Worm (Caenorhabditis elegans) whole organism, midembryonic: ENCODE results near the gene nspc-13.

Experiments used
- ref-1 ChIP-seq: fragments of 200-800 bp; sonication (Bioruptor generic); conservative IDR thresholded peaks from 2 replicates; pipeline ENCODE4 v1.3.6; 2022; ENCODE audit warnings: missing genetic modification reagents, missing genetic modification characterization, missing compliant biosample characterization
- tab-1 ChIP-seq: fragments of 200-800 bp; sonication (Bioruptor generic); IDR thresholded peaks from 2 replicates; pipeline ENCODE4 v1.3.6; 2022; ENCODE audit warnings: missing genetic modification characterization, missing compliant biosample characterization
- ztf-23 ChIP-seq: fragments of 200-800 bp; sonication (Bioruptor generic); IDR thresholded peaks from 2 replicates; pipeline ENCODE4 v1.3.6; 2022; ENCODE audit warnings: missing genetic modification reagents, missing genetic modification characterization, missing compliant biosample characterization

nspc-13 gene

ce11 chrX:12407297-12407696 is 50.1 kb downstream of the nspc-13 start:
- TF ChIP-seq ztf-23 (GFP tag; lab: Robert Waterston, UW): 0 out of 2 replicates have a peak, but pooled peaks have one; percentile 34
- TF ChIP-seq tab-1 (GFP tag; lab: Robert Waterston, UW): peak; percentile 63
- no peak for TF ChIP-seq ref-1 (GFP tag; lab: Robert Waterston, UW)
